Worm (Caenorhabditis elegans): ENCODE data around the gene abu-7.

abu-7 gene

ce11 chrV:5157660-5158059 is 6.9 kb downstream of the abu-7 start, which contains the start of gene srx-39:
srx-39 (minus strand) TSS chrV:5157760.
- TF ChIP-seq hlh-26 (GFP tag; conservative IDR thresholded peaks at IDR 0.05) (no peak), madf-3 (GFP tag; IDR thresholded peaks at IDR 0.05) (no peak), xnd-1 (tag; optimal IDR thresholded peaks at IDR 0.05) (no peak), sdz-38 (tag; optimal IDR thresholded peaks at IDR 0.05) (no peak), Y79H2A.3 (GFP tag; conservative IDR thresholded peaks at IDR 0.05) (no peak), ama-1 (optimal IDR thresholded peaks at IDR 0.05) (no peak), ama-1 (GFP tag; optimal IDR thresholded peaks at IDR 0.05) (no peak), egl-18 (GFP tag; IDR thresholded peaks at IDR 0.05) (no peak), F33H1.4 (GFP tag; IDR thresholded peaks at IDR 0.05) (no peak), ztf-26 (tag; optimal IDR thresholded peaks at IDR 0.05) (no peak), mxl-1 (tag; optimal IDR thresholded peaks at IDR 0.05) (no peak), F39B2.1 (GFP tag; IDR thresholded peaks at IDR 0.05) (no peak), chd-7 (tag; optimal IDR thresholded peaks at IDR 0.05) (no peak), ceh-100 (GFP tag; IDR thresholded peaks at IDR 0.05) (no peak)

ce11 chrV:5155516-5155915 is 9.1 kb downstream of the abu-7 start, which contains the start of gene srx-38:
srx-38 (minus strand) TSS chrV:5155616.
- TF ChIP-seq ekl-4 (GFP tag; IDR thresholded peaks at IDR 0.05), result no peak
- TF ChIP-seq efl-1 (GFP tag; optimal IDR thresholded peaks at IDR 0.05), result no peak
- TF ChIP-seq sdz-38 (tag; optimal IDR thresholded peaks at IDR 0.05), result no peak
- TF ChIP-seq nhr-179 (tag; optimal IDR thresholded peaks at IDR 0.05), result no peak
- TF ChIP-seq attf-3 (GFP tag; conservative IDR thresholded peaks at IDR 0.05), result no peak
- TF ChIP-seq ama-1 (optimal IDR thresholded peaks at IDR 0.05), result no peak
- no peak for TF ChIP-seq ama-1 (GFP tag; optimal IDR thresholded peaks at IDR 0.05)
- TF ChIP-seq madf-10 (tag; optimal IDR thresholded peaks at IDR 0.05), result no peak
- no peak for TF ChIP-seq snpc-4 (GFP tag; optimal IDR thresholded peaks at IDR 0.05)
- no peak for TF ChIP-seq snpc-4 (tag; optimal IDR thresholded peaks at IDR 0.05)
- TF ChIP-seq egrh-3 (GFP tag; IDR thresholded peaks at IDR 0.05), result no peak
- no peak for TF ChIP-seq zim-3 (tag; optimal IDR thresholded peaks at IDR 0.05)
- no peak for TF ChIP-seq snpc-1.3 (tag; optimal IDR thresholded peaks at IDR 0.05; ENCODE audit: insufficient read depth)
- TF ChIP-seq pha-4 (tag; optimal IDR thresholded peaks at IDR 0.05), result no peak
- TF ChIP-seq sptf-2 (GFP tag; optimal IDR thresholded peaks at IDR 0.05), result no peak

- no peak for TF ChIP-seq sptf-2 (GFP tag; optimal IDR thresholded peaks at IDR 0.05)
- no peak for TF ChIP-seq F23B12.7 (tag; optimal IDR thresholded peaks at IDR 0.05; ENCODE audit: insufficient read depth)
- TF ChIP-seq tbp1 (GFP tag; optimal IDR thresholded peaks at IDR 0.05), result no peak
- no peak for TF ChIP-seq B0261.1 (tag; optimal IDR thresholded peaks at IDR 0.05)
- TF ChIP-seq nhr-179 (tag; optimal IDR thresholded peaks at IDR 0.05), result no peak
- no peak for TF ChIP-seq mes-4 (tag; optimal IDR thresholded peaks at IDR 0.05)
- no peak for TF ChIP-seq egl-18 (GFP tag; IDR thresholded peaks at IDR 0.05)
- TF ChIP-seq atf-7 (tag; optimal IDR thresholded peaks at IDR 0.05), result no peak
- no peak for TF ChIP-seq ceh-91 (GFP tag; IDR thresholded peaks at IDR 0.05)
- TF ChIP-seq lir-1 (GFP tag; conservative IDR thresholded peaks at IDR 0.05), result no peak
- TF ChIP-seq repo-1 (tag; optimal IDR thresholded peaks at IDR 0.05), result no peak
- TF ChIP-seq lin-40 (tag; optimal IDR thresholded peaks at IDR 0.05), result no peak
- no peak for TF ChIP-seq dpl-1 (GFP tag; optimal IDR thresholded peaks at IDR 0.05)
- TF ChIP-seq nhr-27 (tag; optimal IDR thresholded peaks at IDR 0.05), result no peak
Observed at ce11 chrV:5150880-5151279, 13.7 kb downstream of the abu-7 start, which contains the start of gene srh-130. srh-130 (plus strand) TSS chrV:5151180.
